Worm (Caenorhabditis elegans) whole organism, young adult: Measurements from ENCODE around the gene pho-5.

Experiments
- B0035.1 ChIP-seq: sonication (generic microtip); optimal IDR thresholded peaks from 2 replicates; lab custom pipeline; 2016; ENCODE audit warnings: missing genetic modification characterization, mild to moderate bottlenecking, missing compliant biosample characterization, missing genotype, missing genetic modification reagents
- F22D6.2 ChIP-seq: sonication (generic microtip); optimal IDR thresholded peaks from 2 replicates; lab custom pipeline; 2016; ENCODE audit warnings: mild to moderate bottlenecking, missing genetic modification characterization, missing compliant biosample characterization
- F37B4.10 ChIP-seq: fragments of 200-800 bp; sonication (Bioruptor generic); IDR thresholded peaks from 2 replicates; pipeline ENCODE4 v1.3.6; 2022; ENCODE audit warnings: missing genetic modification characterization, missing compliant biosample characterization
- F39B2.1 ChIP-seq: fragments of 200-800 bp; sonication (Bioruptor generic); IDR thresholded peaks from 2 replicates; pipeline ENCODE4 v1.3.6; 2022; ENCODE audit warnings: missing genetic modification reagents, missing genetic modification characterization, missing compliant biosample characterization
- F52B5.7 ChIP-seq: sonication (generic microtip); optimal IDR thresholded peaks from 2 replicates; lab custom pipeline; 2016; ENCODE audit warnings: mild to moderate bottlenecking, missing genetic modification characterization, missing compliant biosample characterization
- K12H6.12 ChIP-seq: fragments of 200-800 bp; sonication (Bioruptor generic); optimal IDR thresholded peaks from 2 replicates; lab custom pipeline; 2018; ENCODE audit warnings: mild to moderate bottlenecking, missing genetic modification characterization, missing compliant biosample characterization
- Y53F4B.3 ChIP-seq: fragments of 200-800 bp; sonication (Bioruptor generic); IDR thresholded peaks from 2 replicates; pipeline ENCODE4 v1.3.6; 2022; ENCODE audit warnings: missing genetic modification reagents, missing genetic modification characterization, missing compliant biosample characterization
- ama-1 ChIP-seq, 3 experiments: fragments of 150-350 bp in 1 of 3; sonication (generic microtip) in 2 of 3; optimal IDR thresholded peaks; 2 replicates each; lab custom pipeline; 2014 to 2018; ENCODE audit warnings: missing biosample characterization in 2 of 3, missing genetic modification characterization in 2 of 3, missing genetic modification reagents in 2 of 3
- atf-7 ChIP-seq: sonication (generic microtip); optimal IDR thresholded peaks from 2 replicates; lab custom pipeline; 2017; ENCODE audit warnings: mild to moderate bottlenecking, missing genetic modification characterization, missing compliant biosample characterization
- cebp-1 ChIP-seq, 2 experiments: fragments of 200-800 bp in 1 of 2; sonication (Bioruptor generic) in 1 of 2; sonication (generic microtip) in 1 of 2; IDR thresholded peaks in 1 of 2; optimal IDR thresholded peaks in 1 of 2; 2 replicates each; pipeline versions ENCODE4 v1.3.6 to Lab custom; 2017 to 2022; ENCODE audit warnings: missing compliant biosample characterization in 2 of 2, missing genetic modification characterization in 2 of 2, mild to moderate bottlenecking in 1 of 2, missing genetic modification reagents in 1 of 2, moderate library complexity in 1 of 2
- ceh-40 ChIP-seq: fragments of 200-800 bp; sonication (Bioruptor generic); IDR thresholded peaks from 2 replicates; pipeline ENCODE4 v1.3.6; 2022; ENCODE audit warnings: missing genetic modification characterization, missing compliant biosample characterization
- ceh-58 ChIP-seq: fragments of 200-800 bp; sonication (Bioruptor generic); IDR thresholded peaks from 2 replicates; pipeline ENCODE4 v1.3.6; 2022; ENCODE audit warnings: missing genetic modification characterization, missing compliant biosample characterization
- dpff-1 ChIP-seq: sonication (generic microtip); optimal IDR thresholded peaks from 2 replicates; lab custom pipeline; 2017; ENCODE audit warnings: mild to moderate bottlenecking, missing genetic modification characterization, missing compliant biosample characterization
- egrh-3 ChIP-seq: fragments of 200-800 bp; sonication (Bioruptor generic); IDR thresholded peaks from 2 replicates; pipeline ENCODE4 v1.3.6; 2022; ENCODE audit warnings: missing genetic modification reagents, missing genetic modification characterization, missing compliant biosample characterization
- ets-4 ChIP-seq: fragments of 200-800 bp; sonication (Bioruptor generic); optimal IDR thresholded peaks from 2 replicates; lab custom pipeline; 2018; ENCODE audit warnings: mild to moderate bottlenecking, missing genetic modification characterization, missing compliant biosample characterization
- fkh-3 ChIP-seq: sonication (generic microtip); optimal IDR thresholded peaks from 2 replicates; lab custom pipeline; 2016; ENCODE audit warnings: mild to moderate bottlenecking, missing genetic modification characterization, missing compliant biosample characterization
- gei-17 ChIP-seq: fragments of 200-800 bp; sonication (Bioruptor generic); optimal IDR thresholded peaks from 2 replicates; lab custom pipeline; 2018; ENCODE audit warnings: mild to moderate bottlenecking, missing genetic modification characterization, missing compliant biosample characterization
- hmg-1.2 ChIP-seq: fragments of 200-800 bp; sonication (Bioruptor generic); IDR thresholded peaks from 2 replicates; pipeline ENCODE4 v1.3.6; 2022; ENCODE audit warnings: missing genetic modification reagents, missing genetic modification characterization, missing compliant biosample characterization
- hmg-20 ChIP-seq: fragments of 200-800 bp; sonication (Bioruptor generic); IDR thresholded peaks from 2 replicates; pipeline ENCODE4 v1.3.6; 2022; ENCODE audit warnings: missing genetic modification reagents, missing genetic modification characterization, missing compliant biosample characterization
- lag-1 ChIP-seq: fragments of 200-800 bp; sonication (Bioruptor generic); IDR thresholded peaks from 2 replicates; pipeline ENCODE4 v1.3.6; 2022; ENCODE audit warnings: missing genetic modification reagents, missing genetic modification characterization, missing compliant biosample characterization
- let-526 ChIP-seq: fragments of 200-800 bp; sonication (Bioruptor generic); IDR thresholded peaks from 2 replicates; pipeline ENCODE4 v1.3.6; 2022; ENCODE audit warnings: missing genetic modification reagents, missing genetic modification characterization, missing compliant biosample characterization
- let-607 ChIP-seq, 2 experiments: fragments of 200-800 bp in 1 of 2; sonication (Bioruptor generic) in 1 of 2; sonication (generic microtip) in 1 of 2; optimal IDR thresholded peaks; 2 replicates each; lab custom pipeline; 2016 to 2018; ENCODE audit warnings: mild to moderate bottlenecking in 2 of 2, missing compliant biosample characterization in 2 of 2, missing genetic modification characterization in 2 of 2, moderate library complexity in 2 of 2, missing genotype in 1 of 2
- lin-26 ChIP-seq: fragments of 200-800 bp; sonication (Bioruptor generic); IDR thresholded peaks from 2 replicates; pipeline ENCODE4 v1.3.6; 2022; ENCODE audit warnings: missing genetic modification reagents, missing genetic modification characterization, missing compliant biosample characterization
- lsy-27 ChIP-seq: sonication (generic microtip); optimal IDR thresholded peaks from 2 replicates; lab custom pipeline; 2017; ENCODE audit warnings: missing genetic modification characterization, mild to moderate bottlenecking, missing compliant biosample characterization, antibody characterized with exemption, missing genotype, borderline replicate concordance; ENCODE audit not compliant: insufficient read depth
- madf-3 ChIP-seq: fragments of 200-800 bp; sonication (Bioruptor generic); IDR thresholded peaks from 2 replicates; pipeline ENCODE4 v1.3.6; 2022; ENCODE audit warnings: missing genetic modification reagents, missing genetic modification characterization, missing compliant biosample characterization
- nfya-2 ChIP-seq: fragments of 200-800 bp; sonication (Bioruptor generic); IDR thresholded peaks from 2 replicates; pipeline ENCODE4 v1.3.6; 2022; ENCODE audit warnings: missing genetic modification reagents, missing genetic modification characterization, missing compliant biosample characterization
- nhr-27 ChIP-seq: fragments of 200-800 bp; sonication (Bioruptor generic); optimal IDR thresholded peaks from 2 replicates; lab custom pipeline; 2018; ENCODE audit warnings: mild to moderate bottlenecking, missing genetic modification characterization, moderate library complexity, missing compliant biosample characterization
- nhr-80 ChIP-seq: sonication (generic microtip); optimal IDR thresholded peaks from 2 replicates; lab custom pipeline; 2016; ENCODE audit warnings: missing genetic modification characterization, missing compliant biosample characterization
- nhr-90 ChIP-seq: sonication (generic microtip); optimal IDR thresholded peaks from 2 replicates; lab custom pipeline; 2016; ENCODE audit warnings: missing genotype, mild to moderate bottlenecking, missing genetic modification characterization, missing compliant biosample characterization
- pbrm-1 ChIP-seq: fragments of 200-800 bp; sonication (Bioruptor generic); IDR thresholded peaks from 2 replicates; pipeline ENCODE4 v1.3.6; 2022; ENCODE audit warnings: missing genetic modification reagents, missing genetic modification characterization, missing compliant biosample characterization
- rec-8 ChIP-seq, 2 experiments: sonication (generic microtip); optimal IDR thresholded peaks; 2 replicates each; lab custom pipeline; 2016; ENCODE audit warnings: mild to moderate bottlenecking in 2 of 2, missing genetic modification characterization in 2 of 2, missing genetic modification reagents in 2 of 2, missing genotype in 2 of 2, missing biosample characterization in 1 of 2, missing compliant biosample characterization in 1 of 2, moderate library complexity in 1 of 2
- sdz-38 ChIP-seq: sonication (generic microtip); optimal IDR thresholded peaks from 2 replicates; lab custom pipeline; 2016; ENCODE audit warnings: missing genotype, missing genetic modification characterization, missing compliant biosample characterization
- snpc-1.1 ChIP-seq: sonication (generic microtip); optimal IDR thresholded peaks from 2 replicates; lab custom pipeline; 2017; ENCODE audit warnings: missing genetic modification characterization, mild to moderate bottlenecking, missing compliant biosample characterization, antibody characterized with exemption, moderate library complexity, missing genotype, missing genetic modification reagents; ENCODE audit not compliant: insufficient read depth
- somi-1 ChIP-seq: fragments of 200-800 bp; sonication (Bioruptor generic); optimal IDR thresholded peaks from 2 replicates; lab custom pipeline; 2018; ENCODE audit warnings: mild to moderate bottlenecking, missing genetic modification characterization, missing compliant biosample characterization
- zfh-2 ChIP-seq: fragments of 200-800 bp; sonication (Bioruptor generic); conservative IDR thresholded peaks from 2 replicates; pipeline ENCODE4 v1.3.6; 2022; ENCODE audit warnings: missing genetic modification reagents, missing genetic modification characterization, missing compliant biosample characterization

Gene pho-5

DNA sequence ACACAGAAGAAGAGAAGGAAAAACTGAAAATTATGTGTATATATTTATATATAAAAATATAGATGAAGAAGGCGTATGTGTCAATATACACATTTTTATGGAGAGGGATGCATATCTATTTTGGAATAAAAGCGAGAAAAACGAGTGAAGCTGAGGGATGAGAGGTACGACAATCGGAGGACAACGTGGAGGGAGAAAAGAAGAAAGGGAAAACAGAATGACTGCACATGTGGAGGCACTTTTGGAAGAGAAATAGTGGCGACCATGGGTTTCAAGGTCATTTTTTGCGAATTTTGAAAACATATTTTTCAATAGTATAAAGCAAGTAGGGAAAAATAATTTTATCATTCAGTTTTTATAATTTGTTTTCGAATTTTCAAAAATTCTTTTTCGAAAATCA lies 6.9 kb upstream of the pho-5 start:
- TF ChIP-seq nhr-90 (tag; lab: Kevin White, UChicago) (no peak), nhr-80 (tag; lab: Kevin White, UChicago) (peak; percentile 40), lin-26 (GFP tag; lab: Robert Waterston, UW) (no peak), hmg-1.2 (GFP tag; lab: Robert Waterston, UW) (no peak), ceh-58 (GFP tag; lab: Robert Waterston, UW) (no peak), let-607 (tag; optimal IDR thresholded peaks at IDR 0.05; lab: Kevin White, UChicago) (peak in 1 of 2 experiments; percentile 2)
- TF ChIP-seq, all 124 proteins: peak for 2

ce11 chrIII:7291216-7291615 lies 5.5 kb upstream of the pho-5 start:
- TF ChIP-seq ama-1 (optimal IDR thresholded peaks at IDR 0.05; lab: Kevin White, UChicago) (no peak), ama-1 (GFP tag; optimal IDR thresholded peaks at IDR 0.05; lab: Kevin White, UChicago) (no peak), sdz-38 (tag; lab: Kevin White, UChicago) (no peak), zfh-2 (no peak), F22D6.2 (no peak), madf-3 (no peak), ceh-40 (GFP tag; lab: Robert Waterston, UW) (no peak), atf-7 (no peak), ets-4 (GFP tag; lab: Kevin White, UChicago) (no peak), somi-1 (no peak), cebp-1 (GFP tag; IDR thresholded peaks at IDR 0.05; lab: Robert Waterston, UW) (no peak), cebp-1 (tag; optimal IDR thresholded peaks at IDR 0.05; lab: Kevin White, UChicago) (no peak), hmg-20 (no peak), nhr-27 (tag; lab: Kevin White, UChicago) (no peak), egrh-3 (GFP tag; lab: Robert Waterston, UW) (no peak), pbrm-1 (GFP tag; lab: Robert Waterston, UW) (no peak), F39B2.1 (GFP tag; lab: Robert Waterston, UW) (no peak), nfya-2 (GFP tag; lab: Robert Waterston, UW) (no peak), rec-8 (tag; optimal IDR thresholded peaks at IDR 0.05; lab: Kevin White, UChicago) (no peak), fkh-3 (tag; lab: Kevin White, UChicago) (no peak), gei-17 (GFP tag; lab: Kevin White, UChicago) (no peak), nhr-80 (tag; lab: Kevin White, UChicago) (no peak)

ce11 chrIII:7290462-7290861 lies 4.8 kb upstream of the pho-5 start, which contains the start of gene algn-11:
TSS of gene algn-11 (minus strand) at chrIII:7290562.
- TF ChIP-seq ets-4 (GFP tag; lab: Kevin White, UChicago) (no peak), nfya-2 (GFP tag; lab: Robert Waterston, UW) (no peak), F37B4.10 (GFP tag; lab: Robert Waterston, UW) (no peak), B0035.1 (tag; lab: Kevin White, UChicago) (no peak), somi-1 (no peak), K12H6.12 (tag; lab: Kevin White, UChicago) (no peak), F52B5.7 (tag; lab: Kevin White, UChicago) (no peak), snpc-1.1 (tag; lab: Kevin White, UChicago) (no peak), ama-1 (optimal IDR thresholded peaks at IDR 0.05; lab: Kevin White, UChicago) (no peak), ama-1 (GFP tag; optimal IDR thresholded peaks at IDR 0.05; lab: Kevin White, UChicago) (no peak), Y53F4B.3 (GFP tag; lab: Robert Waterston, UW) (no peak), dpff-1 (no peak), let-526 (GFP tag; lab: Robert Waterston, UW) (no peak), hmg-20 (no peak), lsy-27 (tag; lab: Kevin White, UChicago) (no peak), lag-1 (GFP tag; lab: Robert Waterston, UW) (no peak)
